Fruit fly (Drosophila melanogaster): ENCODE data around the gene CG16863.

Gene CG16863

DNA sequence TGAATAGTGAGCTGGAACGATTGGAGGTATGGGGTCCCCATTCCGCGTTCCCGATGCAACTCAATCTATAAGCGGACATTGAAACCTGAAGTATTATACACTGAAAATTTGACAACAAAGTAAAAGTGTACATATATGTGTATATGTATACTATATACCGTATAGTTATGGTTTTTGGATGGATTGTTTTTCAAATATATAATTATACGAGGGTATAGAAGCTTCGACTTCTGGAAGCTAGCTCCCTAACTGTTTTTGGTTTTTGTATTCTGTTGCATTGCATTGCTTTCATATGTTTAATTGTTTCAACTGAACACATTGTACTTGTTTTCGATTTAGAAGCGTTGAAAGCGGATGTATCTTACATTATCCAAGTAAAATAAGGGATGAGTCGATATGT lies 22.4 kb downstream of the CG16863 start, which contains the start of gene CG16888:
CG16888 (minus strand) TSS at position 101 of the 400 bp plus-strand sequence.
- TF ChIP-seq pfk (GFP tag; optimal IDR thresholded peaks at IDR 0.05) (peak; percentile 59), rib (GFP tag; IDR thresholded peaks at IDR 0.05) (no peak), Tbp (GFP tag; optimal IDR thresholded peaks at IDR 0.05) (no peak), kay (GFP tag; optimal IDR thresholded peaks at IDR 0.05) (no peak)

DNA sequence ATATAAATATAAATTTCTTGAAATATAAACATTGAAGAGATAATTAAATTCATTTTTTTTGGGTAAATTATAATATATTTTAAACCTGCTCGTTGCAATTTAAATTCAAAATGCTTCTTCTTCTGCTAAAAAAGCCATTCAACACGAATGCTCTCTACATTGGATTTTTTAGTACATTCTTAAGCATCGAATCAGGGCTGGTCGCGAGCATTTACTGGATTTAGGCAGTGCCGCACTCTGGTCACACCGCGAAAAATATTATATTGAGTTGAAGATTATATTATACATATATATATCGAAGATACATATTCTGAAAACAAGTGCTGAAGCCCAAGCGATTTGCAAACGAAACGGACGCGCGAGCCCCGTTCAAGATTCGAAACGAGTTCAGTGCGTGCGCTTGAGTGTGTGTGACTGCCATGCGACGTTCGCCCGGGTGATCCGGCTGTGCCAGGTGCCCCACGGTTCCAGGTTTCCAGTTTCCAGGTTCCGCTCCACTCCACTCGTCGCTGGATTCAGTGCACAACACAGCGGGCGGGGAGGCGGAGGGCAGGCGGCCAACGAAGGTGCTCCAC lies 22.9 kb downstream of the CG16863 start, which contains the start of gene Sos:
Sos (plus strand) TSS at position 213 of the 575 bp plus-strand sequence.
- TF ChIP-seq tna (GFP tag; IDR thresholded peaks at IDR 0.05; ENCODE audit: partially characterized antibody), result no peak
- no peak for TF ChIP-seq PHDP (tag; optimal IDR thresholded peaks at IDR 0.05)
- no peak for TF ChIP-seq CG7963 (GFP tag; IDR thresholded peaks at IDR 0.05; ENCODE audit: partially characterized antibody)
- 0 out of 4 replicates have a peak, but pooled peaks have one; percentile 12 for TF ChIP-seq Dll (GFP tag; IDR thresholded peaks at IDR 0.05; ENCODE audit: partially characterized antibody)
- TF ChIP-seq CG14860 (GFP tag; IDR thresholded peaks at IDR 0.05; ENCODE audit: partially characterized antibody), result no peak
- no peak for TF ChIP-seq CG14050 (GFP tag; IDR thresholded peaks at IDR 0.05)
- TF ChIP-seq CG2199 (GFP tag; IDR thresholded peaks at IDR 0.05), result no peak
- TF ChIP-seq BtbVII (GFP tag; optimal IDR thresholded peaks at IDR 0.05), result no peak
- no peak for TF ChIP-seq CG11696 (GFP tag; IDR thresholded peaks at IDR 0.05)
- TF ChIP-seq unc-4 (GFP tag; IDR thresholded peaks at IDR 0.05; ENCODE audit: partially characterized antibody), result no peak
- no peak for TF ChIP-seq CG33557 (GFP tag; optimal IDR thresholded peaks at IDR 0.05)
- TF ChIP-seq CG12155 (GFP tag; optimal IDR thresholded peaks at IDR 0.05), result peak; percentile 37
- no peak for TF ChIP-seq CG7786 (GFP tag; optimal IDR thresholded peaks at IDR 0.05)
- TF ChIP-seq CG31365 (tag; optimal IDR thresholded peaks at IDR 0.05), result no peak
- no peak for TF ChIP-seq bcd (GFP tag; optimal IDR thresholded peaks at IDR 0.05)
- TF ChIP-seq CG12744 (GFP tag; optimal IDR thresholded peaks at IDR 0.05), result no peak
- no peak for TF ChIP-seq NK7.1 (GFP tag; optimal IDR thresholded peaks at IDR 0.05)
- TF ChIP-seq CG12659 (GFP tag; optimal IDR thresholded peaks at IDR 0.05), result peak; percentile 84
- no peak for TF ChIP-seq CG7357 (GFP tag; IDR thresholded peaks at IDR 0.05)
- no peak for TF ChIP-seq CG30403 (GFP tag; optimal IDR thresholded peaks at IDR 0.05)
- peak; percentile 95 for TF ChIP-seq CG9797 (GFP tag; optimal IDR thresholded peaks at IDR 0.05)
- TF ChIP-seq kah (GFP tag; optimal IDR thresholded peaks at IDR 0.05), result no peak
- TF ChIP-seq CG12071 (GFP tag; optimal IDR thresholded peaks at IDR 0.05), result no peak
- TF ChIP-seq Atf6 (GFP tag; IDR thresholded peaks at IDR 0.05), result no peak
- no peak for TF ChIP-seq klu (GFP tag; IDR thresholded peaks at IDR 0.05)
- TF ChIP-seq vvl (GFP tag; IDR thresholded peaks at IDR 0.05), result 0 out of 2 replicates have a peak, but pooled peaks have one; percentile 23
- no peak for TF ChIP-seq Mrtf (GFP tag; IDR thresholded peaks at IDR 0.05)
- no peak for TF ChIP-seq Hr78 (GFP tag; optimal IDR thresholded peaks at IDR 0.05)
- TF ChIP-seq nerfin-1 (tag; optimal IDR thresholded peaks at IDR 0.05), result no peak
- peak; percentile 99 for TF ChIP-seq CG17385 (GFP tag; optimal IDR thresholded peaks at IDR 0.05)
- TF ChIP-seq CG8281 (tag; optimal IDR thresholded peaks at IDR 0.05), result no peak
- no peak for TF ChIP-seq sr (GFP tag; IDR thresholded peaks at IDR 0.05)
- peak; percentile 47 for TF ChIP-seq CG17829 (tag; optimal IDR thresholded peaks at IDR 0.05)
- peak; percentile 22; the same call in 1 of the 3 replicates for TF ChIP-seq knrl (GFP tag; IDR thresholded peaks at IDR 0.05; ENCODE audit: partially characterized antibody)
- TF ChIP-seq sima (GFP tag; optimal IDR thresholded peaks at IDR 0.05), result no peak
- TF ChIP-seq Mad (GFP tag; optimal IDR thresholded peaks at IDR 0.05), result no peak
- TF ChIP-seq H15 (GFP tag; IDR thresholded peaks at IDR 0.05), result no peak
- no peak for TF ChIP-seq z (GFP tag; IDR thresholded peaks at IDR 0.05)
- peak; percentile 45; the same call in 1 of the 2 replicates for TF ChIP-seq CG3847 (GFP tag; IDR thresholded peaks at IDR 0.05)
- TF ChIP-seq Myb (GFP tag; optimal IDR thresholded peaks at IDR 0.05), result peak; percentile 95
- TF ChIP-seq Ets97D (GFP tag; optimal IDR thresholded peaks at IDR 0.05), result peak; percentile 45
- TF ChIP-seq Dref (GFP tag; IDR thresholded peaks at IDR 0.05), result peak; percentile 54
- no peak for TF ChIP-seq Hey (tag; optimal IDR thresholded peaks at IDR 0.05)
- no peak for TF ChIP-seq lov (optimal IDR thresholded peaks at IDR 0.05)
- TF ChIP-seq lov (GFP tag; IDR thresholded peaks at IDR 0.05), result no peak

Data from whole organism, embryonic.